Worm (Caenorhabditis elegans) whole organism, midembryonic: ENCODE results near the gene hrg-10.

ENCODE experiments used
- T22C8.4 ChIP-seq: fragments of 200-800 bp; sonication (Bioruptor generic); IDR thresholded peaks from 2 replicates; pipeline ENCODE4 v1.3.6; 2022; ENCODE audit warnings: missing genetic modification characterization, missing compliant biosample characterization
- cog-1 ChIP-seq: sonication (generic microtip); optimal IDR thresholded peaks from 2 replicates; lab custom pipeline; 2016; ENCODE audit warnings: missing genetic modification characterization, missing compliant biosample characterization
- flt-1 ChIP-seq: fragments of 200-800 bp; sonication (Bioruptor generic); IDR thresholded peaks from 2 replicates; pipeline ENCODE4 v1.3.6; 2022; ENCODE audit warnings: missing genetic modification characterization, missing compliant biosample characterization
- klf-2 ChIP-seq: fragments of 200-800 bp; sonication (Bioruptor generic); conservative IDR thresholded peaks from 2 replicates; pipeline ENCODE4 v1.3.6; 2022; ENCODE audit warnings: missing genetic modification reagents, missing genetic modification characterization, missing compliant biosample characterization
- med-1 ChIP-seq: sonication (generic microtip); optimal IDR thresholded peaks from 2 replicates; lab custom pipeline; 2017; ENCODE audit warnings: missing genetic modification characterization, mild to moderate bottlenecking, missing compliant biosample characterization, antibody characterized with exemption, missing genetic modification reagents; ENCODE audit not compliant: insufficient read depth
- ref-1 ChIP-seq: fragments of 200-800 bp; sonication (Bioruptor generic); conservative IDR thresholded peaks from 2 replicates; pipeline ENCODE4 v1.3.6; 2022; ENCODE audit warnings: missing genetic modification reagents, missing genetic modification characterization, missing compliant biosample characterization
- tab-1 ChIP-seq: fragments of 200-800 bp; sonication (Bioruptor generic); IDR thresholded peaks from 2 replicates; pipeline ENCODE4 v1.3.6; 2022; ENCODE audit warnings: missing genetic modification characterization, missing compliant biosample characterization
- ztf-23 ChIP-seq: fragments of 200-800 bp; sonication (Bioruptor generic); IDR thresholded peaks from 2 replicates; pipeline ENCODE4 v1.3.6; 2022; ENCODE audit warnings: missing genetic modification reagents, missing genetic modification characterization, missing compliant biosample characterization
- ztf-29 ChIP-seq: fragments of 200-800 bp; sonication (Bioruptor generic); IDR thresholded peaks from 2 replicates; pipeline ENCODE4 v1.3.6; 2022; ENCODE audit warnings: missing genetic modification reagents, missing genetic modification characterization, missing compliant biosample characterization

hrg-10 gene

ce11 chrV:18957267-18957843 lies at the start of gene hrg-10:
hrg-10 (minus strand) TSS chrV:18957317.
- TF ChIP-seq T22C8.4 (GFP tag; lab: Robert Waterston, UW) (no peak), med-1 (GFP tag; lab: Kevin White, UChicago) (no peak), cog-1 (no peak), klf-2 (no peak), flt-1 (GFP tag; lab: Robert Waterston, UW) (no peak), tab-1 (no peak), ztf-29 (GFP tag; lab: Robert Waterston, UW) (no peak)

ce11 chrV:19001656-19002055 lies 44.5 kb upstream of the hrg-10 start, which contains the start of gene Y39B6A.33:
Y39B6A.33 (plus strand) TSS chrV:19001956.
- TF ChIP-seq ztf-29 (GFP tag; lab: Robert Waterston, UW) (no peak), ref-1 (GFP tag; lab: Robert Waterston, UW) (no peak), T22C8.4 (GFP tag; lab: Robert Waterston, UW) (no peak), med-1 (GFP tag; lab: Kevin White, UChicago) (no peak), ztf-23 (no peak), klf-2 (no peak), flt-1 (GFP tag; lab: Robert Waterston, UW) (no peak), tab-1 (no peak), cog-1 (no peak)

ce11 chrV:19001016-19001415 lies 43.9 kb upstream of the hrg-10 start, which contains the start of gene Y39B6A.34:
Y39B6A.34 (plus strand) TSS chrV:19001018.
- TF ChIP-seq klf-2 (no peak), ztf-23 (no peak), ztf-29 (GFP tag; lab: Robert Waterston, UW) (no peak), ref-1 (GFP tag; lab: Robert Waterston, UW) (no peak), med-1 (GFP tag; lab: Kevin White, UChicago) (no peak), T22C8.4 (GFP tag; lab: Robert Waterston, UW) (no peak), tab-1 (no peak), cog-1 (no peak), flt-1 (GFP tag; lab: Robert Waterston, UW) (no peak)

ce11 chrV:19000542-19000941 lies 43.4 kb upstream of the hrg-10 start:
- TF ChIP-seq T22C8.4 (GFP tag; lab: Robert Waterston, UW) (no peak), ztf-29 (GFP tag; lab: Robert Waterston, UW) (no peak), ztf-23 (no peak), flt-1 (GFP tag; lab: Robert Waterston, UW) (no peak), med-1 (GFP tag; lab: Kevin White, UChicago) (no peak), klf-2 (no peak), tab-1 (no peak), cog-1 (no peak), ref-1 (GFP tag; lab: Robert Waterston, UW) (no peak)

ce11 chrV:18998045-18998444 lies 40.9 kb upstream of the hrg-10 start, which contains the start of gene tgt-2:
tgt-2 (plus strand) TSS chrV:18998345.
- TF ChIP-seq cog-1 (no peak), med-1 (GFP tag; lab: Kevin White, UChicago) (no peak), ref-1 (GFP tag; lab: Robert Waterston, UW) (no peak), ztf-23 (no peak), klf-2 (no peak), ztf-29 (GFP tag; lab: Robert Waterston, UW) (no peak), flt-1 (GFP tag; lab: Robert Waterston, UW) (no peak), tab-1 (no peak), T22C8.4 (GFP tag; lab: Robert Waterston, UW) (no peak)

ce11 chrV:18993535-18993990 lies 36.4 kb upstream of the hrg-10 start, which contains the start of gene gtf-2F2:
gtf-2F2 (plus strand) TSS chrV:18993940.
- TF ChIP-seq ztf-23 (no peak), flt-1 (GFP tag; lab: Robert Waterston, UW) (no peak), T22C8.4 (GFP tag; lab: Robert Waterston, UW) (peak; percentile 87)

- no peak for TF ChIP-seq klf-2
- no peak for TF ChIP-seq cog-1
- no peak for TF ChIP-seq ztf-23
- no peak for TF ChIP-seq flt-1 (GFP tag; lab: Robert Waterston, UW)
Observed at ce11 chrV:18993017-18993416, 35.9 kb upstream of the hrg-10 start.

ce11 chrV:18990958-18991357 lies 33.8 kb upstream of the hrg-10 start:
- TF ChIP-seq med-1 (GFP tag; lab: Kevin White, UChicago) = no peak
- no peak for TF ChIP-seq cog-1
- TF ChIP-seq klf-2 = no peak

ce11 chrV:18990238-18990901 lies 33.3 kb upstream of the hrg-10 start, which contains the start of the genes reps-1 and Y39B6A.37:
reps-1 (minus strand) TSS chrV:18990500.
Y39B6A.37 (plus strand) TSS chrV:18990851.
- TF ChIP-seq cog-1 (no peak), ztf-29 (GFP tag; lab: Robert Waterston, UW) (no peak), klf-2 (no peak), med-1 (GFP tag; lab: Kevin White, UChicago) (no peak), T22C8.4 (GFP tag; lab: Robert Waterston, UW) (no peak), tab-1 (no peak), flt-1 (GFP tag; lab: Robert Waterston, UW) (no peak), ztf-23 (no peak), ref-1 (GFP tag; lab: Robert Waterston, UW) (no peak)

ce11 chrV:18986103-18986502 lies 29.0 kb upstream of the hrg-10 start:
- TF ChIP-seq cog-1 = no peak
- TF ChIP-seq T22C8.4 (GFP tag; lab: Robert Waterston, UW) = peak; percentile 75
